Fruit fly (Drosophila melanogaster) whole organism, larva: ENCODE results near the gene KrT95D.
A peak's percentile ranks its signal among the peaks of the same experiment; 100 is the strongest.

Source experiments
- noc ChIP-seq: fragments of 200-800 bp; sonication (Bioruptor generic); optimal IDR thresholded peaks from 3 replicates; lab custom pipeline; 2019; ENCODE audit warnings: missing biosample characterization, mild to moderate bottlenecking, missing genetic modification characterization, moderate library complexity

KrT95D gene

DNA sequence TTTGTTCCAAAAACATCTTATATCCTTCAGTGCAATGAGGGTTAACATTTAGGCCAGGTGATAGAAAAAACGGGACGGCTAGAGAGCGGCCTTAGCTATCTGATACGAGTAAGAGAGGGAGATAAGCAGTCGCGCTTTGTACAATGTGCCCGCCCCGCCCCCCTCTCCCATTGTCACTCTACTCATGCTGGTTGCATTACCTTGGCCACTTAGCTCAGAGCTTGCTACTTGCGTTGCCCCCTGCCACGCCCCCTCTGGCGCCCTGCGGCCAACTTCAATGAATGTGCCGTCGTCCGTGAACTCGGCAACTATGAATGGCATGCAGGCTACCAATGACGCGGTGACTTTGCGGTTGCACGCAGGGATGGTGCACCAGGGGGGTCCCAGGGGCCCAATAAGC is 59.9 kb downstream of the KrT95D start:
- no peak for TF ChIP-seq noc (tag; lab: Kevin White, UChicago)

DNA sequence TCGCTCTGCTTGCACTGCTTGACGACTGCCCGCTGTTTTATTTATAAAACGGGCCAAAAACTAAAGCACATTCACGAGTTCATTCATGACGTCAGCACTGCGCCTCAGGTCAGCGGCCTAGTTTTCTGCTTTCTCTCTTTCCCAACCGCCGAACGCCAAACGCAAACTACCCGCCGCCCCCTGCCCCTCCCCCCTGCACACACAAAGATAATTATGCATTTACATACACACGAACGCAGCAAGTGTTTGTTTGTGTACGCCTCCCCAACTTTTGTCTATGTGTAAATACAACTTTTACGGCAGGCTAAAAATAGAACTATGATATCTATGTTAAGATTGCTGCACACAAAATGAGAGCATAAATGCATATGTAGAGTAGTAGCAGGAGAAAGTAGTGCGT is 60.4 kb downstream of the KrT95D start:
- TF ChIP-seq noc (tag; lab: Kevin White, UChicago) = no peak

DNA sequence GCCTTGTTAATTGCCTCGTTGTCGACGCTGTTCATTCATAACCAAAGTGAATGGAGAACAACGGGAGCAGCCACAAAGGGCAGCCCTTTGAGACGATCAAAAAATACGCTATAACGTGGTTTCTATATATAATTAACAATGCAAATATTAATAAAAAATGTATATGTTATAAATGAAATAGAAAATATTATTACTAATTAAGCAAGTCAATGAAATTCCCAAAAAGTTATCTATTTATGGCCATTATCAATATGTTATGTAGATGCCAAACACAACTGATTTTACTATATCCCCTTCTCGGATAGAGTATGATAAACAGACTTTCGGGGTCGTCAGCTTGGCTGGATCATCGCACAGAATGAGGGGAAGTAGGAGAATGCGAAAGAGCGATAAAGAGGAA is 62.2 kb downstream of the KrT95D start:
- no peak for TF ChIP-seq noc (tag; lab: Kevin White, UChicago)

DNA sequence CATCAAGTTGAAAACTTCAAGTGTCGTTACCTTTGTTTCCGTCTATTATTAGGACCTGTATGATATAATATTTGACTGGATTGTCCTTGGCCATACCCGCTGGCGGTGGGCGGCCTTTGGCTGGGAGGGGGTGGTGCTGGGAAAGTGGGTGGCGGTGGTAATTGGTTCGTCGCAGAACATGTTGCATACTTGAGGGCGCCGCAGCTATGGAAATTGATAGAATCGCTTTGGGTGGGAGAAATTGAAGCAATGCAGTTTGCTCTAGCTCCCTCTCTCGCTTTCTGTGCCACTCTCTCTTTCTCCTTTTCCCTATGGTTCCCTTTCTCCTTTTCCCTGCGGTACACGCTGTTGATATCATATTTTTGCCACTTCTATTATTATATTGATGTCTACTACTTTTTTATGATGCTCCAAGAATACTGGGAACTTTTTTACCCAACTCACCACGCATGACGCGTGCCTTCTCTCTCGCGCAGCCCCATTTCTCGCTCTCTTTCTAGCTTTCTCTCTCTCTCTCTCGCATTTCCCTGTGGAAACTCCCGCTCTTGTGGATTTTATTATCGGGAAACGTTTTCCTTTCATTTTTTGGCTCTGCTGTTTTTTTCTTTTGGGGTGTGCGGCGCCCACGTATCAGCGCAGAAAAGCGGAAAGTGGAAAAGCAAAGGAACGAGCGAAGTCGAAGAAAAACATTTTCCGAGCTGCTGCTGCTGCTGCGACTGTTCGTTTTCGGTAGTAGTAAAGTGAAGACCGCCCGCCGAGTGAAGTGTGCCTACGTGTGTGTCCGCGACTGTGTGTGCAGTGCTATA is 66.5 kb downstream of the KrT95D start:
- TF ChIP-seq noc (tag; lab: Kevin White, UChicago) = no peak

DNA sequence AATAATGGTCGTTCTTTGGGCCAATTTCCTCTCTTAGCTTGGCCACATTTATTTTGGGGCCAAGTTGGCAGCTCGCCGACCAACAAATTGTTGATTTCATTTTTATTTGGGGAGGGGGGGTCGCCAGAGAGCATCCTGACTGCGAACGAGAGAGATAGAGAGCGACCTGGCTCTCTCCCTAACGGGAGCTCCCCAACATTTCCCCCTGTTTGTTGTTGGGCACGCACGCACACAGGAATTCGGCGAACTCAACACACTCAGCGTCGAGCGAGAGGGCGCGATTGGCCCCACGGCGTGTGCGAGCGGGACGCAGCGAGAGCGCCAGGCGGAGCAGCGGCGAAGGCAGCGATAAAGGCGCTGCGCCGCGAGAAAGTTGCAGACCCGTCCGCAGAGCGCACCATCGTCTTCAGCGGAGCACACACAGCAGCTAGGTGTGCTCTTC is 68.8 kb downstream of the KrT95D start, which contains the start of gene CG31140:
Gene CG31140 (plus strand): TSS at position 400 of the 442 bp plus-strand sequence.
- no peak for TF ChIP-seq noc (tag; lab: Kevin White, UChicago)

DNA sequence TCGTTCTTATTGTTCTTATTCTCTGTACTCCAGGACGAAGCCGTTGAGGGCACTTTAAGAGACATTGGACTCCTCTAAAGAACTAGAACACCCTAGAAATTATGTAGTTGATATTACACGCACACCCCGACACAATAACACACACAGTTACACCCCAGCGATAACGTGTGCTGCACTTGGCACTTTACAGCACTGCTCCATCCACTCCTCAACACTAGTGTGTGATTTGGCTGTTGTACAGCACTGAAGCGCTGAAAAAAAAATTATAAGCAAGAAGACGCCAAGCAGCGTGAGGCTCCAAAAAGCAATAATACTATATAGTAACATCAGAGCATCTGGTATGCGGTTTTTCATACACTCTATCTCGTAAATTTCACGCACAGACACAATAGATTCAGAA is 70.8 kb downstream of the KrT95D start:
- TF ChIP-seq noc (tag; lab: Kevin White, UChicago) = no peak

DNA sequence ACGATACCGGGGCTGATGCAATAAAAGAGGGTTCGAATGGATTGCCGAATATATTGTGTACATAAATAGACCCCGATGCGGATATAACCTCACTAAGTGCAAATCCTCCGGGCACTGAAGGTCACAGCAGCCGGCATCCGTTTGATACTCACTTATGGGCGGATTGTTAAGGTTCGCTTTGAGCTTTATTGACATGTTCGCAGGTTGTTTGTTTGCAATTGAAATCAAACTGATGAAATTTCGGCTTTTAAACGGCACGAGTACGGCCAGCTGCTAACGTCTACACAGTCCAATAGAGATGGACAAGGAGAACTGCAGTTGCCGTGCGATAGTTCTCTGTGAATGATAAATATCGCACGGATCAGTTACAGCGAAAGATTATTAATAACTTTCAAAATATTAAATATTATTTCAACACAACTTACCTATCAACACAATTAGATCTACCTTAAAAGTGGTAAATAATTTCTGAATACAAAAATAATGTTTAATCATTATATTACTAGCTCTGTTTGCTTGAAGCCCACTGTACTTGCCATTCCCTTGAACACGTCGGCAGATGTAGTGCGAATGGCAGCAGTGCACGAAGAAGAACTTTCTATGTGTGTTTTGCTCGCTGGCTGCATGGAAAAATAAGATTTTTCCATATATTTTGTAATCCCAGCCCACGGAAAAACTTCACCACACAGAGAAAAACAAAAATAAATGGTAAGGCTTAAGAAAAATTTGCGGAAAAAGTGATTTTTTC is 73.4 kb downstream of the KrT95D start, which contains the start of the genes GluProRS and AP-1sigma:
Gene GluProRS (minus strand): TSS at position 301 of the 748 bp plus-strand sequence.
Gene AP-1sigma (plus strand): TSS at position 561 of the 748 bp plus-strand sequence.
- TF ChIP-seq noc (tag; lab: Kevin White, UChicago) = peak; percentile 78

DNA sequence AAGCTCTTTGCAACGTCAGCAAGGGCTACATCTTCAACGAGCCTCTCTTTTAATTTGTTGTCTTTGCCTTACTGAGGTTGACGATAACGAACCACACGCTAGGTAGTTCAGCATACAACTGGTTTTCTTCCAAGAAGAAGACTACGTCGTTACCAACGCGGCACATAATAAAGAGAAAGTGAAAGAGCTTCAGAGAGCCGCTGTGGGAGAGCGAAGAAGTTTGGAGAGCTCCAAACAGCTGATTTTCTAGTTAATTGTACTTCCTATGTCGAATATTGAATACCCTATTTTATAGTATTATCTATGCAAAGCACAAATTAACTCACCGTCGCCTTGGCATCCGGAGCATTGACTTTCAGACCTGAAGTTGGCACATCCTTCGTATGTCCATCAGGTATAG is 76.2 kb downstream of the KrT95D start:
- TF ChIP-seq noc (tag; lab: Kevin White, UChicago) = no peak

DNA sequence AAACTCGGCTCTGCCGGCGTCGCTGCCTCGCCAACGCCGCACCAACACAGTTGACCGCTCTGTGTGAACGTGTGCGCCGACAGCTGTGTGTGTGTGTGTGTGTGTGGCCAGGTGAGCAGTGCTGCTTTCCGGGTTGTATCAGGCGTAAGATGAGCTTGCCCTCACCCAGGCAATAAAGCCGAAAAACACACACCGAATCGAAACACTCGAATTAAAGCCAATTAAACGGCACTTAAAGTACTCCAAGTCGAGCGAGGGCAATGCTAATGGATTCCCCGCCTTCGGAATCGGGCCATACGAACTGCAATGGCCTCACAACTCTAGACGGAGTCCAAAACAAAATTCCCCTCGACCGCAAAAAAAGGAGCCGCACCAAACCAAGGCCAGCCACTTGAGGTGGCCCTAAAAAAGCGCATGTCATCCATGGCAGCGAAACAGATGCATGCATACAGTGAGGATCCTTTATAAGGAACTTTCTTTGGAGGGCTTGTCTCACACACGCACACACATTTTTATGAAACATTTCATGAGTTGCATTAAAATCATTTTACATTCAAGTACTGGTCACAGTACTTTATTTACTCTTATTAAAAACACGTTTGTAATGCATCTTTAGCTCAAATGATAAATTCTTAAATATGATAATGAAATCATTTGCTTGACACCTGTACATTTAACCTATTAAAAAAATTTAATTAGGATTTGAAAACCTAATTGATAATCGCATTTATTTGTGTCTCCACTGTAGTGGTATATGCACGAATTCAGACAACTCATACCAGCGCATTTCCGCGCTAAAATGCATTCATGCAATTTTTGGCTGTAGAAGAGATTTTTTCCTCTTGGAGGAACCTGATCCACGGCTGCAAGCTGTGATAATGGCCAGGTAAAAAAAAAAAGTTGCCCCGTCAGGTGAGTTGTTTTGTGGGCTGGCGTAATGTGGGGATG is 82.9 kb downstream of the KrT95D start:
- TF ChIP-seq noc (tag; lab: Kevin White, UChicago) = no peak

DNA sequence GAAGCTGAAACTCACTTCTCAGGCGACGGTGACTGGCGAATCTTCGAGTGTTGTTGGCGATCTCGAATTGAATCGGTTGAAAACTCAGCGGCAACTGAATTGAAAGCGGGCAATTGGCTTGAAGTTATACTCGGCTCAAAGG is 83.4 kb downstream of the KrT95D start, which contains the start of gene CG12268:
Gene CG12268 (minus strand): TSS at position 101 of the 142 bp plus-strand sequence.
- TF ChIP-seq noc (tag; lab: Kevin White, UChicago) = no peak
